Worm (Caenorhabditis elegans) whole organism, early embryonic: ENCODE data around the gene F46H5.3.

Experiments
- B0310.2 ChIP-seq: sonication (generic microtip); optimal IDR thresholded peaks from 2 replicates; lab custom pipeline; 2016; ENCODE audit warnings: mild to moderate bottlenecking, missing genetic modification characterization, missing compliant biosample characterization
- F13C5.2 ChIP-seq: sonication (generic microtip); optimal IDR thresholded peaks from 2 replicates; lab custom pipeline; 2017; ENCODE audit warnings: mild to moderate bottlenecking, missing genetic modification characterization, inconsistent platforms, missing compliant biosample characterization
- aly-1 ChIP-seq: sonication (generic microtip); optimal IDR thresholded peaks from 2 replicates; lab custom pipeline; 2016; ENCODE audit warnings: missing genetic modification characterization, missing compliant biosample characterization
- ama-1 ChIP-seq: fragments of 150-350 bp; optimal IDR thresholded peaks from 2 replicates; lab custom pipeline; 2014
- ceh-13 ChIP-seq: fragments of 200-800 bp; sonication (Bioruptor generic); optimal IDR thresholded peaks from 2 replicates; lab custom pipeline; 2018; ENCODE audit warnings: mild to moderate bottlenecking, missing genetic modification characterization, missing compliant biosample characterization
- ceh-36 ChIP-seq: sonication (generic microtip); optimal IDR thresholded peaks from 2 replicates; lab custom pipeline; 2016; ENCODE audit warnings: missing genetic modification characterization, inconsistent platforms, missing compliant biosample characterization
- ets-7 ChIP-seq: sonication (generic microtip); optimal IDR thresholded peaks from 2 replicates; lab custom pipeline; 2016; ENCODE audit warnings: missing genotype, missing genetic modification characterization, missing compliant biosample characterization
- flt-1 ChIP-seq: fragments of 200-800 bp; sonication (Bioruptor generic); IDR thresholded peaks from 2 replicates; pipeline ENCODE4 v1.3.6; 2022; ENCODE audit warnings: missing genetic modification characterization, missing compliant biosample characterization
- hmbx-1 ChIP-seq: sonication (generic microtip); optimal IDR thresholded peaks from 2 replicates; lab custom pipeline; 2016; ENCODE audit warnings: mild to moderate bottlenecking, missing genetic modification characterization, missing compliant biosample characterization
- hmg-4 ChIP-seq: fragments of 200-800 bp; sonication (Bioruptor generic); optimal IDR thresholded peaks from 2 replicates; lab custom pipeline; 2018; ENCODE audit warnings: mild to moderate bottlenecking, missing genetic modification characterization, missing compliant biosample characterization
- hnd-1 ChIP-seq: sonication (generic microtip); optimal IDR thresholded peaks from 2 replicates; lab custom pipeline; 2016; ENCODE audit warnings: missing genetic modification characterization, missing compliant biosample characterization
- pes-1 ChIP-seq: fragments of 200-800 bp; sonication (Bioruptor generic); IDR thresholded peaks from 2 replicates; pipeline ENCODE4 v1.3.6; 2022; ENCODE audit warnings: missing genetic modification reagents, missing genetic modification characterization, missing compliant biosample characterization
- scrt-1 ChIP-seq: fragments of 200-800 bp; sonication (Bioruptor generic); IDR thresholded peaks from 2 replicates; pipeline ENCODE4 v1.3.6; 2022; ENCODE audit warnings: missing genetic modification characterization, missing compliant biosample characterization
- sea-1 ChIP-seq: fragments of 200-800 bp; sonication (Bioruptor generic); conservative IDR thresholded peaks from 2 replicates; pipeline ENCODE4 v1.3.6; 2022; ENCODE audit warnings: missing genetic modification characterization, missing compliant biosample characterization
- tbx-11 ChIP-seq: fragments of 200-800 bp; sonication (Bioruptor generic); IDR thresholded peaks from 2 replicates; pipeline ENCODE4 v1.3.6; 2022; ENCODE audit warnings: missing genetic modification characterization, missing compliant biosample characterization
- tbx-37 ChIP-seq: fragments of 200-800 bp; sonication (Bioruptor generic); conservative IDR thresholded peaks from 2 replicates; pipeline ENCODE4 v1.3.6; 2022; ENCODE audit warnings: missing genetic modification reagents, missing genetic modification characterization, missing compliant biosample characterization
- tra-4 ChIP-seq: sonication (generic microtip); optimal IDR thresholded peaks from 2 replicates; lab custom pipeline; 2017; ENCODE audit warnings: missing genetic modification characterization, missing compliant biosample characterization

F46H5.3 gene

DNA sequence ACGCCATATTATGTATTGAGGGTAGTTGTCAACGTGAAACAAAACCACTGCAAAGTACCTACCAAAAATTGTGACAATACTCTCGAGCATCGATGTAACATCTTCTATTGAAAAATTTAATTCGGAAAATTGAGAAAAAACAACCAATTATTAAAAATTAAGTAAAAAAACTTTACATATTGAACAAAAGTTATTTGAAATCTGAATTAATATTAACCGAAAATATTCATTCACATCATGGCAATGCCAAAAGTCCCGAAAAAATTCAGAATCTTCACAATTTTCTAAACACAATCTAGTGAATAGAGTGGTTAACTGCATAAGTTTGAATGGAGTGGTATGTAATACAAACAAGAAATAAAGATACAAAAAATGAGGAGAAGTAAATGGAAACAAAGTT lies at the start of gene F46H5.3:
Gene F46H5.3 (minus strand): TSS at position 101 of the 400 bp plus-strand sequence.
- TF ChIP-seq hnd-1 (tag; lab: Kevin White, UChicago): no peak
- no peak for TF ChIP-seq hmbx-1 (tag; lab: Kevin White, UChicago)
- no peak for TF ChIP-seq ets-7 (tag; lab: Kevin White, UChicago)

DNA sequence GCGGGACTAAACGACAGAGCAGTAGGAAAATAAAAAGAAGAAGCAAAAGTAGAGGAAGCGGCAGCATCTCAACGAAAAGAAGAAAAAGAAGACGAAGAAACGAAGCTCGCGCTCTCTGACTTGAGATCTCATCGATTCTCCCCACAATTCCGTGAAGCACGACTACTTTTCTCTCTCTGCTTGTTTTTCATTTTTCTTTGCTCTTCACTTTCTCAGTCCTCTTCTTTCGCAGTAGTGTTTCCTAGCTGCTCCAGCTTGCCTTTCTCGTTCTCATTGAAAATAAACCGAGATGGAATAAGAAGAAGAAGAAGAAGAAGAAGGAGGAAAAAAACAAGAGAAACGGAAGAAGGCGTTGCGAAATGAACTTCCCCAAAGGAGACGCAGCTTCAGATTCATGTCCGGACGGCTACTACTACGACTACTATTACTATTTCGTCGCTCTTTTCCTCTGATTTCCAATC lies 46.3 kb upstream of the F46H5.3 start:
- TF ChIP-seq hnd-1 (tag; lab: Kevin White, UChicago) (no peak), tra-4 (no peak), ets-7 (tag; lab: Kevin White, UChicago) (no peak), pes-1 (GFP tag; lab: Robert Waterston, UW) (no peak), hmg-4 (GFP tag; lab: Kevin White, UChicago) (no peak)

DNA sequence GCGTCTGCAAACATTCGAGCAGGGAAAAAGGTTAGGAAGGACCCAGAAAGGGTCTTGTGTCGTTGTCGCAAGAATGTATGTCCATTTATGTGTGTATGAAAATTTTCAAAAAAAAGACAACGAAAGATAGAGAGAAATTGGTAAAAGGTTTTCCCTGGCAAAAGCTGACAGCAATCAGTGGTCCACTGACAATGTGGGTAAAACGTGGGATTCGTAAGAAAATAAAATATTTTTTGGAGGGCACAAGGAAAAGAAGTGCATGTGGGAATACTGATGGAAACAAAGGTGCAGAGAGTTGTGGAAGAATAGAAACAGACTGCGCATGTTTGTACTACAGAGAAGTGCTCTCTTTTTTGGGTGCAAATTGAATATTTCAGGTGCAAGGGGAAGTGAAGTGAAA lies 44.7 kb upstream of the F46H5.3 start:
- TF ChIP-seq F13C5.2 (tag; lab: Kevin White, UChicago): no peak
- TF ChIP-seq hnd-1 (tag; lab: Kevin White, UChicago): no peak
- no peak for TF ChIP-seq tbx-37 (GFP tag; lab: Robert Waterston, UW)
- TF ChIP-seq ama-1: no peak
- TF ChIP-seq sea-1 (GFP tag; lab: Robert Waterston, UW): no peak
- TF ChIP-seq B0310.2 (tag; lab: Kevin White, UChicago): no peak
- TF ChIP-seq ets-7 (tag; lab: Kevin White, UChicago): no peak
- TF ChIP-seq hmg-4 (GFP tag; lab: Kevin White, UChicago): no peak
- no peak for TF ChIP-seq tbx-11 (GFP tag; lab: Robert Waterston, UW)
- TF ChIP-seq ceh-13 (GFP tag; lab: Kevin White, UChicago): no peak
- no peak for TF ChIP-seq ceh-36 (tag; lab: Kevin White, UChicago)
- TF ChIP-seq aly-1 (tag; lab: Kevin White, UChicago): no peak
- TF ChIP-seq pes-1 (GFP tag; lab: Robert Waterston, UW): no peak
- no peak for TF ChIP-seq tra-4
- no peak for TF ChIP-seq scrt-1 (GFP tag; lab: Robert Waterston, UW)
- TF ChIP-seq flt-1 (GFP tag; lab: Robert Waterston, UW): no peak
- TF ChIP-seq hmbx-1 (tag; lab: Kevin White, UChicago): no peak

DNA sequence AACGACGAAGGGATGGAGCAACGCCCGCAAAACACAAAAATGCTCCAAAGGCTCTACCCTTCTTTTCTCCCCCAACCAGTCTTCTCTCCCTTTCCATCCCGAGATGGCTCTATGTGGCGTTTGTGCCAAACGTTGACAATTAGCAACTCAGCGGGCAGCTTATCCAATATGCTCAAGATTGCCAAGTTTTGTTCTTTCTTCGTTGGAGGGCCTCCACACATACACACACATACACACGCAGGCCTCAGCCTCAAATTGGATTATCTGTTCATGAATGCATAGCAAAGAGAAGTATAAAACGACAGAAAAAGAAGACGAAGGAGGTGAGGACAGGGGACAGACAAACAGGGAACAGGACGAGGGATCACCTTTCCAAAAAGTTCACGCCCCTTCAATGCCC lies 42.9 kb upstream of the F46H5.3 start:
- TF ChIP-seq pes-1 (GFP tag; lab: Robert Waterston, UW): no peak
- TF ChIP-seq hmg-4 (GFP tag; lab: Kevin White, UChicago): peak; percentile 17

DNA sequence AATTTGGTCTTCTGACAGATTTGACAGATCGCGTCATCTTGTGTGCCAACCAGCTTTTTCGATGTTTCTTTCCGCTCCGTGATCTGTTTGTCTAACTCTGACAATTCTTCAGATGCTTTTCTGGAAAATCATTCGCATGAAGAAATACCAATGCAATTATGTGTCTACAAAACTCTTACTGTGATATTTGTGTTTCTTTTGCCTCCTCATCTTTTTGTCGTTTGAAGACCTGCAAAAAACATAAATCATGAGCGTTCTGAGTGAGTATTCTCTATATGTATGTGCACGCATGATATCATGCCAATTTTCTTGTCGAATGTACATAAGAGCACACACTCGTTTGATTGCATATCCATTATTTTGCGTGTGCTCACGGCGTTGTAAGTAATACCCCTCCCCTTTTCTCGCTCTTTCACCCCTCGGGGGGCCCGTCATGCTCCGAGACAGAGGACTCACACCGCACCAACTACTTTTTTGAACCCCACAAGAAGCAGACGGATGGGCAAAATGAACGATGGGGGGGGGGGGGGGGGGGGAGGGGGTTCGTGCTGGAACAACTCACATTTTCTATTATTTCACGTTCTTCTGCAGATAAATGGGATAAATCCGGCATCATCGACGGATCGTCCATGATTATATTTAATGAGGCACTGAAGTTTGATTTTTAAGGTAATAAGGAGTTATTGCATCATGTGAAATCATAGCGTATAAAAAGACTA lies 41.4 kb upstream of the F46H5.3 start, which contains the start of gene unc-10:
Gene unc-10 (minus strand): TSS at position 652 of the 719 bp plus-strand sequence.
- TF ChIP-seq tbx-11 (GFP tag; lab: Robert Waterston, UW) (no peak), sea-1 (GFP tag; lab: Robert Waterston, UW) (no peak), hmg-4 (GFP tag; lab: Kevin White, UChicago) (no peak), ceh-13 (GFP tag; lab: Kevin White, UChicago) (no peak), hmbx-1 (tag; lab: Kevin White, UChicago) (no peak), flt-1 (GFP tag; lab: Robert Waterston, UW) (no peak), aly-1 (tag; lab: Kevin White, UChicago) (no peak), F13C5.2 (tag; lab: Kevin White, UChicago) (no peak), B0310.2 (tag; lab: Kevin White, UChicago) (no peak), tra-4 (no peak)

DNA sequence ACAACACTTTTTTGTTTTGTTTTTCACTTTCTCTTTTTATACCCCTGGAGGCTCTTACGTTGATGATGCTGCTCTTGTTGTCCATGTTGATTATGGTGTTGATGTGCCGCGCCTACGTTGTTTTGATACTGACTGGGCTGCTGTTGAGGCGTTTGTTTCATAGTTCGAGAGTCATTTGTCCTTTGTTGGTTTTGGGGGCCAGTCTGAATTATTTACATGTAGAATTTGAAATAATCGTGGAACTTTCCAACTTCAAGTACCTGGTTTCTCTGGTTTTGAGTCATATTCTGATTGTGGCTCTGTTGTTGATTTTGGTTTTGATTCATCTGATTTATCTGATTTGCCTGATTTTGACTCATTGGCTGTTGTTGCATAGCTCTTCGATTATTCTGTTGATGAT lies 39.6 kb upstream of the F46H5.3 start:
- TF ChIP-seq tra-4 (no peak), ceh-36 (tag; lab: Kevin White, UChicago) (no peak), flt-1 (GFP tag; lab: Robert Waterston, UW) (no peak), tbx-37 (GFP tag; lab: Robert Waterston, UW) (no peak), B0310.2 (tag; lab: Kevin White, UChicago) (no peak), ets-7 (tag; lab: Kevin White, UChicago) (no peak), ama-1 (no peak), hmbx-1 (tag; lab: Kevin White, UChicago) (no peak)

DNA sequence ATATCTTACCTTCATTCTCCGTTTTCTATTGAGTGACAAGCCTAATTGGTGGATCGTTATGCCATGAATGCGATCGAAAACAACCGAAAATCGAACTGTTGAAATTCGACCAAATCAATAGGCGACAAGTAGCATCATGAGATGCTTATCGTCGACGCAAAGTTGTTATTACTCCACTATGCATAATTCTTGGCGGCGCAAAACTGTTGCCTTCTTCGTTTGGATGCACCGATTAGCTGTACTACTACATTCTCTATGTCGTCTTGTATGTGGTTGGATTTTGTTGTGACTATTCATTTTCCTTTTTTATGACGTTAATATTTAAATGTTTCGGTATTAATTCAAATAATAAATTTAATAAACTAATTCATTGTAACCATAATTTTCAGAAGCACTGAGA lies 33.5 kb upstream of the F46H5.3 start, which contains the start of gene F46H5.11:
Gene F46H5.11 (minus strand): TSS at position 101 of the 400 bp plus-strand sequence.
- TF ChIP-seq pes-1 (GFP tag; lab: Robert Waterston, UW) (no peak), aly-1 (tag; lab: Kevin White, UChicago) (no peak), ets-7 (tag; lab: Kevin White, UChicago) (no peak), ceh-36 (tag; lab: Kevin White, UChicago) (no peak), tbx-11 (GFP tag; lab: Robert Waterston, UW) (no peak), ama-1 (no peak), tra-4 (no peak), hnd-1 (tag; lab: Kevin White, UChicago) (no peak), sea-1 (GFP tag; lab: Robert Waterston, UW) (no peak), B0310.2 (tag; lab: Kevin White, UChicago) (no peak), F13C5.2 (tag; lab: Kevin White, UChicago) (no peak), ceh-13 (GFP tag; lab: Kevin White, UChicago) (no peak), tbx-37 (GFP tag; lab: Robert Waterston, UW) (no peak), flt-1 (GFP tag; lab: Robert Waterston, UW) (no peak)
